Worm (Caenorhabditis elegans): Measurements from ENCODE around the gene F55G1.15.

F55G1.15 gene

ce11 chrIV:7508850-7509249, 7.6 kb upstream of the F55G1.15 start:
- TF ChIP-seq ets-7 (tag; optimal IDR thresholded peaks at IDR 0.05): no peak

- TF ChIP-seq B0310.2 (tag; optimal IDR thresholded peaks at IDR 0.05) (no peak), ets-7 (tag; optimal IDR thresholded peaks at IDR 0.05) (no peak), sea-1 (GFP tag; conservative IDR thresholded peaks at IDR 0.05) (no peak), tbx-37 (GFP tag; conservative IDR thresholded peaks at IDR 0.05) (no peak), pes-1 (GFP tag; IDR thresholded peaks at IDR 0.05) (no peak), ceh-36 (tag; optimal IDR thresholded peaks at IDR 0.05) (no peak), ceh-13 (GFP tag; optimal IDR thresholded peaks at IDR 0.05) (no peak), scrt-1 (GFP tag; IDR thresholded peaks at IDR 0.05) (no peak), tra-4 (tag; optimal IDR thresholded peaks at IDR 0.05) (no peak), hmbx-1 (tag; optimal IDR thresholded peaks at IDR 0.05) (no peak)
Observed at ce11 chrIV:7507841-7508509, 6.7 kb upstream of the F55G1.15 start, which contains the start of the genes vdac-1 and R05G6.5. Gene vdac-1 (minus strand): TSS chrIV:7507891. Gene R05G6.5 (plus strand): TSS chrIV:7508367.

- TF ChIP-seq F13C5.2 (tag; optimal IDR thresholded peaks at IDR 0.05) (no peak), scrt-1 (GFP tag; IDR thresholded peaks at IDR 0.05) (no peak), B0310.2 (tag; optimal IDR thresholded peaks at IDR 0.05) (no peak), pes-1 (GFP tag; IDR thresholded peaks at IDR 0.05) (no peak), ets-7 (tag; optimal IDR thresholded peaks at IDR 0.05) (no peak), flt-1 (GFP tag; IDR thresholded peaks at IDR 0.05) (no peak), hmbx-1 (tag; optimal IDR thresholded peaks at IDR 0.05) (no peak), tra-4 (tag; optimal IDR thresholded peaks at IDR 0.05) (no peak), ceh-13 (GFP tag; optimal IDR thresholded peaks at IDR 0.05) (no peak), ceh-36 (tag; optimal IDR thresholded peaks at IDR 0.05) (no peak), aly-1 (tag; optimal IDR thresholded peaks at IDR 0.05) (no peak)
Observed at ce11 chrIV:7507305-7507704, 6.1 kb upstream of the F55G1.15 start.

- no peak for TF ChIP-seq tbx-11 (GFP tag; IDR thresholded peaks at IDR 0.05)
- no peak for TF ChIP-seq hmbx-1 (tag; optimal IDR thresholded peaks at IDR 0.05)
- no peak for TF ChIP-seq sea-1 (GFP tag; conservative IDR thresholded peaks at IDR 0.05)
- TF ChIP-seq ets-7 (tag; optimal IDR thresholded peaks at IDR 0.05): no peak
- no peak for TF ChIP-seq F13C5.2 (tag; optimal IDR thresholded peaks at IDR 0.05)
- TF ChIP-seq ceh-36 (tag; optimal IDR thresholded peaks at IDR 0.05): no peak
- TF ChIP-seq ceh-13 (GFP tag; optimal IDR thresholded peaks at IDR 0.05): no peak
- TF ChIP-seq hnd-1 (tag; optimal IDR thresholded peaks at IDR 0.05): no peak
- no peak for TF ChIP-seq B0310.2 (tag; optimal IDR thresholded peaks at IDR 0.05)
- TF ChIP-seq aly-1 (tag; optimal IDR thresholded peaks at IDR 0.05): no peak
- TF ChIP-seq flt-1 (GFP tag; IDR thresholded peaks at IDR 0.05): no peak
- TF ChIP-seq pes-1 (GFP tag; IDR thresholded peaks at IDR 0.05): no peak
- TF ChIP-seq ama-1 (optimal IDR thresholded peaks at IDR 0.05): no peak
- TF ChIP-seq tbx-37 (GFP tag; conservative IDR thresholded peaks at IDR 0.05): no peak
Observed at ce11 chrIV:7506711-7507110, 5.5 kb upstream of the F55G1.15 start.

ce11 chrIV:7505866-7506488, 4.7 kb upstream of the F55G1.15 start:
- TF ChIP-seq sea-1 (GFP tag; conservative IDR thresholded peaks at IDR 0.05) (no peak), flt-1 (GFP tag; IDR thresholded peaks at IDR 0.05) (no peak), scrt-1 (GFP tag; IDR thresholded peaks at IDR 0.05) (no peak), B0310.2 (tag; optimal IDR thresholded peaks at IDR 0.05) (no peak), tra-4 (tag; optimal IDR thresholded peaks at IDR 0.05) (no peak), ama-1 (optimal IDR thresholded peaks at IDR 0.05) (no peak), hnd-1 (tag; optimal IDR thresholded peaks at IDR 0.05) (no peak), ets-7 (tag; optimal IDR thresholded peaks at IDR 0.05) (no peak), ceh-13 (GFP tag; optimal IDR thresholded peaks at IDR 0.05) (no peak), tbx-11 (GFP tag; IDR thresholded peaks at IDR 0.05) (no peak), pes-1 (GFP tag; IDR thresholded peaks at IDR 0.05) (no peak), tbx-37 (GFP tag; conservative IDR thresholded peaks at IDR 0.05) (no peak), hmbx-1 (tag; optimal IDR thresholded peaks at IDR 0.05) (no peak), aly-1 (tag; optimal IDR thresholded peaks at IDR 0.05) (no peak), ceh-36 (tag; optimal IDR thresholded peaks at IDR 0.05) (no peak)

- no peak for TF ChIP-seq sea-1 (GFP tag; conservative IDR thresholded peaks at IDR 0.05)
- TF ChIP-seq ets-7 (tag; optimal IDR thresholded peaks at IDR 0.05): no peak
- TF ChIP-seq F13C5.2 (tag; optimal IDR thresholded peaks at IDR 0.05): no peak
- TF ChIP-seq tbx-37 (GFP tag; conservative IDR thresholded peaks at IDR 0.05): no peak
- TF ChIP-seq scrt-1 (GFP tag; IDR thresholded peaks at IDR 0.05): no peak
- TF ChIP-seq tbx-11 (GFP tag; IDR thresholded peaks at IDR 0.05): no peak
- TF ChIP-seq B0310.2 (tag; optimal IDR thresholded peaks at IDR 0.05): no peak
- TF ChIP-seq ceh-13 (GFP tag; optimal IDR thresholded peaks at IDR 0.05): no peak
- TF ChIP-seq hmbx-1 (tag; optimal IDR thresholded peaks at IDR 0.05): no peak
- no peak for TF ChIP-seq aly-1 (tag; optimal IDR thresholded peaks at IDR 0.05)
- TF ChIP-seq pes-1 (GFP tag; IDR thresholded peaks at IDR 0.05): no peak
- TF ChIP-seq tra-4 (tag; optimal IDR thresholded peaks at IDR 0.05): no peak
- no peak for TF ChIP-seq ceh-36 (tag; optimal IDR thresholded peaks at IDR 0.05)
- no peak for TF ChIP-seq ama-1 (optimal IDR thresholded peaks at IDR 0.05)
- TF ChIP-seq hnd-1 (tag; optimal IDR thresholded peaks at IDR 0.05): no peak
- no peak for TF ChIP-seq flt-1 (GFP tag; IDR thresholded peaks at IDR 0.05)
Observed at ce11 chrIV:7503322-7503721, 2.1 kb upstream of the F55G1.15 start, which contains the start of gene glt-6. Gene glt-6 (plus strand): TSS chrIV:7503622.

- TF ChIP-seq tbx-11 (GFP tag; IDR thresholded peaks at IDR 0.05): no peak
- no peak for TF ChIP-seq tbx-37 (GFP tag; conservative IDR thresholded peaks at IDR 0.05)
- no peak for TF ChIP-seq ama-1 (optimal IDR thresholded peaks at IDR 0.05)
- TF ChIP-seq sea-1 (GFP tag; conservative IDR thresholded peaks at IDR 0.05): no peak
- TF ChIP-seq B0310.2 (tag; optimal IDR thresholded peaks at IDR 0.05): no peak
Observed at ce11 chrIV:7500924-7501323, 313 bp downstream of the F55G1.15 start.

- no peak for TF ChIP-seq hnd-1 (tag; optimal IDR thresholded peaks at IDR 0.05)
- no peak for TF ChIP-seq tra-4 (tag; optimal IDR thresholded peaks at IDR 0.05)
- TF ChIP-seq pes-1 (GFP tag; IDR thresholded peaks at IDR 0.05): no peak
- TF ChIP-seq scrt-1 (GFP tag; IDR thresholded peaks at IDR 0.05): no peak
- TF ChIP-seq ets-7 (tag; optimal IDR thresholded peaks at IDR 0.05): no peak
Observed at ce11 chrIV:7499302-7499701, 1.9 kb downstream of the F55G1.15 start.
